Fruit fly (Drosophila melanogaster) whole organism, embryonic: ENCODE measurements around the gene nAChRalpha3.
A peak's percentile ranks its signal among the peaks of the same experiment; 100 is the strongest.

Experiments used
- Antp ChIP-seq: fragments of 200-800 bp; sonication (Bioruptor generic); optimal IDR thresholded peaks from 3 replicates; lab custom pipeline; 2016; ENCODE audit warnings: missing biosample characterization, missing genetic modification characterization
- CG10274 ChIP-seq: fragments of 200-800 bp; sonication (Bioruptor generic); optimal IDR thresholded peaks from 3 replicates; lab custom pipeline; 2017; ENCODE audit warnings: missing biosample characterization, mild to moderate bottlenecking, missing genetic modification characterization
- CG10431 ChIP-seq: fragments of 200-800 bp; sonication (Bioruptor generic); optimal IDR thresholded peaks from 3 replicates; lab custom pipeline; 2018; ENCODE audit warnings: missing biosample characterization, mild to moderate bottlenecking, missing genetic modification characterization
- CG11723 ChIP-seq: fragments of 200-800 bp; sonication (Bioruptor generic); optimal IDR thresholded peaks from 2 replicates; lab custom pipeline; 2017; ENCODE audit warnings: missing biosample characterization, mild to moderate bottlenecking, missing genetic modification characterization
- CG12155 ChIP-seq: fragments of 200-800 bp; sonication (Bioruptor generic); optimal IDR thresholded peaks from 3 replicates; lab custom pipeline; 2016; ENCODE audit warnings: missing biosample characterization, missing genetic modification characterization
- CG12219 ChIP-seq: fragments of 200-800 bp; sonication (Bioruptor generic); optimal IDR thresholded peaks from 3 replicates; lab custom pipeline; 2018; ENCODE audit warnings: missing biosample characterization, mild to moderate bottlenecking, missing genetic modification characterization
- CG12744 ChIP-seq: fragments of 200-800 bp; sonication (Bioruptor generic); optimal IDR thresholded peaks from 2 replicates; lab custom pipeline; 2016; ENCODE audit warnings: missing biosample characterization, missing genetic modification characterization
- CG12942 ChIP-seq: fragments of 200-800 bp; sonication (Bioruptor generic); optimal IDR thresholded peaks from 3 replicates; lab custom pipeline; 2016; ENCODE audit warnings: missing biosample characterization, missing genetic modification characterization
- CG13287 ChIP-seq: fragments of 200-800 bp; sonication (Bioruptor generic); IDR thresholded peaks from 2 replicates; pipeline ENCODE4 v1.3.6; 2022; ENCODE audit warnings: missing biosample characterization, missing genetic modification characterization; ENCODE audit not compliant: partially characterized antibody
- CG14441 ChIP-seq: fragments of 200-800 bp; sonication (Bioruptor generic); IDR thresholded peaks from 2 replicates; pipeline ENCODE4 v1.3.6; 2022; ENCODE audit warnings: missing biosample characterization, missing genetic modification characterization
- CG14667 ChIP-seq: fragments of 200-800 bp; sonication (Bioruptor generic); IDR thresholded peaks from 2 replicates; pipeline ENCODE4 v1.3.6; 2022; ENCODE audit warnings: missing biosample characterization, missing genetic modification characterization
- CG15073 ChIP-seq: fragments of 200-800 bp; sonication (Bioruptor generic); optimal IDR thresholded peaks from 2 replicates; lab custom pipeline; 2016; ENCODE audit warnings: missing biosample characterization, missing genetic modification characterization
- CG17612 ChIP-seq: fragments of 200-800 bp; sonication (Bioruptor generic); IDR thresholded peaks from 2 replicates; pipeline ENCODE4 v1.3.6; 2022; ENCODE audit warnings: missing biosample characterization, missing genetic modification characterization
- CG18619 ChIP-seq: fragments of 200-800 bp; sonication (Bioruptor generic); optimal IDR thresholded peaks from 3 replicates; lab custom pipeline; 2017; ENCODE audit warnings: missing biosample characterization, mild to moderate bottlenecking, missing genetic modification characterization
- CG18764 ChIP-seq: fragments of 200-800 bp; sonication (Bioruptor generic); optimal IDR thresholded peaks from 3 replicates; lab custom pipeline; 2016; ENCODE audit warnings: missing biosample characterization, missing genetic modification characterization
- CG2116 ChIP-seq: fragments of 200-800 bp; sonication (Bioruptor generic); optimal IDR thresholded peaks from 3 replicates; lab custom pipeline; 2018; ENCODE audit warnings: missing biosample characterization, mild to moderate bottlenecking, missing genetic modification characterization
- CG2202 ChIP-seq: fragments of 200-800 bp; sonication (Bioruptor generic); optimal IDR thresholded peaks from 2 replicates; lab custom pipeline; 2018; ENCODE audit warnings: missing biosample characterization, mild to moderate bottlenecking, missing genetic modification characterization
- CG30020 ChIP-seq: fragments of 200-800 bp; optimal IDR thresholded peaks from 2 replicates; lab custom pipeline; 2019; ENCODE audit warnings: missing biosample characterization, mild to moderate bottlenecking, missing genetic modification characterization, moderate library complexity
- CG3995 ChIP-seq: fragments of 200-800 bp; sonication (Bioruptor generic); optimal IDR thresholded peaks from 3 replicates; lab custom pipeline; 2016; ENCODE audit warnings: missing biosample characterization, missing genetic modification characterization
- CG4282 ChIP-seq: fragments of 200-800 bp; sonication (Bioruptor generic); optimal IDR thresholded peaks from 2 replicates; lab custom pipeline; 2016; ENCODE audit warnings: missing biosample characterization, missing genetic modification characterization
- CG5180 ChIP-seq: fragments of 200-800 bp; sonication (Bioruptor generic); optimal IDR thresholded peaks from 3 replicates; lab custom pipeline; 2017; ENCODE audit warnings: missing biosample characterization, missing genetic modification characterization, mild to moderate bottlenecking, moderate library complexity, missing genetic modification reagents
- CG6272 ChIP-seq: fragments of 200-800 bp; sonication (Bioruptor generic); IDR thresholded peaks from 2 replicates; pipeline ENCODE4 v1.3.6; 2022; ENCODE audit warnings: missing biosample characterization, missing genetic modification characterization
- CG6854 ChIP-seq: fragments of 200-800 bp; sonication (Bioruptor generic); optimal IDR thresholded peaks from 3 replicates; lab custom pipeline; 2017; ENCODE audit warnings: missing biosample characterization, mild to moderate bottlenecking, missing genetic modification characterization
- CG7372 ChIP-seq: fragments of 200-800 bp; sonication (Bioruptor generic); IDR thresholded peaks from 2 replicates; pipeline ENCODE4 v1.3.6; 2022; ENCODE audit warnings: missing biosample characterization, missing genetic modification characterization
- CG7745 ChIP-seq: fragments of 200-800 bp; sonication (Bioruptor generic); optimal IDR thresholded peaks from 2 replicates; lab custom pipeline; 2018; ENCODE audit warnings: missing biosample characterization, mild to moderate bottlenecking, missing genetic modification characterization, moderate library complexity
- CG7839 ChIP-seq: fragments of 200-800 bp; sonication (Bioruptor generic); optimal IDR thresholded peaks from 3 replicates; lab custom pipeline; 2018; ENCODE audit warnings: missing biosample characterization, mild to moderate bottlenecking, missing genetic modification characterization, moderate library complexity
- CG9876 ChIP-seq: fragments of 200-800 bp; sonication (Bioruptor generic); optimal IDR thresholded peaks from 2 replicates; lab custom pipeline; 2016; ENCODE audit warnings: missing biosample characterization, missing genetic modification characterization
- CrebB ChIP-seq: fragments of 200-800 bp; sonication (Bioruptor generic); optimal IDR thresholded peaks from 3 replicates; lab custom pipeline; 2018; ENCODE audit warnings: missing biosample characterization, mild to moderate bottlenecking, missing genetic modification characterization
- Dek ChIP-seq: fragments of 200-800 bp; sonication (Bioruptor generic); optimal IDR thresholded peaks from 3 replicates; lab custom pipeline; 2019; ENCODE audit warnings: missing biosample characterization, mild to moderate bottlenecking, missing genetic modification characterization, moderate library complexity
- HLH4C ChIP-seq: fragments of 200-800 bp; sonication (Bioruptor generic); IDR thresholded peaks from 3 replicates; pipeline ENCODE4 v1.3.6; 2022; ENCODE audit warnings: missing biosample characterization, missing genetic modification characterization; ENCODE audit not compliant: partially characterized antibody
- Neu2 ChIP-seq: fragments of 200-800 bp; sonication (Bioruptor generic); optimal IDR thresholded peaks from 3 replicates; lab custom pipeline; 2016; ENCODE audit warnings: missing biosample characterization, missing genetic modification characterization, borderline replicate concordance
- Six4 ChIP-seq: fragments of 200-800 bp; sonication (Bioruptor generic); optimal IDR thresholded peaks from 2 replicates; lab custom pipeline; 2016; ENCODE audit warnings: missing biosample characterization, missing genetic modification characterization
- ac ChIP-seq: fragments of 200-800 bp; sonication (Bioruptor generic); optimal IDR thresholded peaks from 3 replicates; lab custom pipeline; 2017; ENCODE audit warnings: missing biosample characterization, mild to moderate bottlenecking, missing genetic modification characterization
- ash1 ChIP-seq: fragments of 200-800 bp; sonication (Bioruptor generic); optimal IDR thresholded peaks from 2 replicates; lab custom pipeline; 2018; ENCODE audit warnings: missing biosample characterization, mild to moderate bottlenecking, missing genetic modification characterization
- bcd ChIP-seq: fragments of 200-800 bp; sonication (Bioruptor generic); optimal IDR thresholded peaks from 2 replicates; lab custom pipeline; 2017; ENCODE audit warnings: missing biosample characterization, mild to moderate bottlenecking, missing genetic modification characterization
- cato ChIP-seq: fragments of 200-800 bp; sonication (Bioruptor generic); optimal IDR thresholded peaks from 2 replicates; lab custom pipeline; 2016; ENCODE audit warnings: missing biosample characterization, missing genetic modification characterization, borderline replicate concordance
- dmrt99B ChIP-seq: fragments of 200-800 bp; sonication (Bioruptor generic); optimal IDR thresholded peaks from 2 replicates; lab custom pipeline; 2018; ENCODE audit warnings: missing biosample characterization, mild to moderate bottlenecking, missing genetic modification characterization, moderate library complexity
- dysf ChIP-seq: fragments of 200-800 bp; sonication (Bioruptor generic); IDR thresholded peaks from 3 replicates; pipeline ENCODE4 v1.3.6; 2022; ENCODE audit warnings: missing biosample characterization, missing genetic modification characterization
- emc ChIP-seq: fragments of 200-800 bp; sonication (Bioruptor generic); optimal IDR thresholded peaks from 2 replicates; lab custom pipeline; 2016; ENCODE audit warnings: missing biosample characterization, missing genetic modification characterization
- inv ChIP-seq: fragments of 200-800 bp; sonication (Bioruptor generic); IDR thresholded peaks from 2 replicates; pipeline ENCODE4 v1.3.6; 2022; ENCODE audit warnings: missing biosample characterization, missing genetic modification characterization; ENCODE audit not compliant: partially characterized antibody
- nerfin-2 ChIP-seq: fragments of 200-800 bp; sonication (Bioruptor generic); IDR thresholded peaks from 2 replicates; pipeline ENCODE4 v1.3.6; 2022; ENCODE audit warnings: missing biosample characterization, missing genetic modification characterization; ENCODE audit not compliant: partially characterized antibody
- p53 ChIP-seq: fragments of 200-800 bp; sonication (Bioruptor generic); optimal IDR thresholded peaks from 2 replicates; lab custom pipeline; 2016; ENCODE audit warnings: missing biosample characterization, missing genetic modification characterization
- seq ChIP-seq: fragments of 200-800 bp; sonication (Bioruptor generic); IDR thresholded peaks from 2 replicates; pipeline ENCODE4 v1.3.6; 2022; ENCODE audit warnings: missing biosample characterization, missing genetic modification characterization
- shn ChIP-seq: fragments of 200-800 bp; sonication (Bioruptor generic); optimal IDR thresholded peaks from 3 replicates; lab custom pipeline; 2016; ENCODE audit warnings: missing biosample characterization, missing genetic modification characterization
- stwl ChIP-seq: fragments of 200-800 bp; sonication (Bioruptor generic); optimal IDR thresholded peaks from 3 replicates; lab custom pipeline; 2018; ENCODE audit warnings: missing biosample characterization, mild to moderate bottlenecking, missing genetic modification characterization, moderate library complexity
- sug ChIP-seq: fragments of 200-800 bp; optimal IDR thresholded peaks from 2 replicates; lab custom pipeline; 2019; ENCODE audit warnings: missing biosample characterization, mild to moderate bottlenecking, missing genetic modification characterization, moderate library complexity
- tgo ChIP-seq: fragments of 200-800 bp; sonication (Bioruptor generic); IDR thresholded peaks from 3 replicates; pipeline ENCODE4 v1.3.6; 2022; ENCODE audit warnings: missing biosample characterization, missing genetic modification characterization
- tio ChIP-seq: fragments of 200-800 bp; sonication (Bioruptor generic); optimal IDR thresholded peaks from 2 replicates; lab custom pipeline; 2017; ENCODE audit warnings: missing biosample characterization, missing genetic modification characterization, inconsistent platforms
- trem ChIP-seq: fragments of 200-800 bp; optimal IDR thresholded peaks from 3 replicates; lab custom pipeline; 2019; ENCODE audit warnings: missing biosample characterization, mild to moderate bottlenecking, missing genetic modification characterization, moderate library complexity
- vfl ChIP-seq: fragments of 200-800 bp; sonication (Bioruptor generic); optimal IDR thresholded peaks from 2 replicates; lab custom pipeline; 2016; ENCODE audit warnings: missing biosample characterization, missing genetic modification characterization
- yki ChIP-seq: fragments of >200 bp; optimal IDR thresholded peaks from 3 replicates; lab custom pipeline; 2018

The nAChRalpha3 gene

dm6 chrX:8411532-8411960, 44.6 kb upstream of the nAChRalpha3 start, which contains the start of gene lawc:
Gene lawc, minus strand, starts transcription at chrX:8411658.
- peak; percentile 24; the same call in 1 of the 2 replicates for TF ChIP-seq CG13287
- TF ChIP-seq CG18764, result no peak
- no peak for TF ChIP-seq CG14667 (GFP tag; lab: Robert Waterston, UW)
- TF ChIP-seq Six4, result no peak
- peak; percentile 3 for TF ChIP-seq CG10274 (GFP tag; lab: Kevin White, UChicago)
- TF ChIP-seq nerfin-2 (GFP tag; lab: Robert Waterston, UW), result no peak
- no peak for TF ChIP-seq Dek
- no peak for TF ChIP-seq shn
- no peak for TF ChIP-seq CG6272 (GFP tag; lab: Robert Waterston, UW)
- no peak for TF ChIP-seq trem (tag; lab: Kevin White, UChicago)
- no peak for TF ChIP-seq CG30020 (tag; lab: Kevin White, UChicago)
- TF ChIP-seq HLH4C (GFP tag; lab: Robert Waterston, UW), result peak; percentile 13; the same call in 1 of the 3 replicates
- TF ChIP-seq yki (lab: Kevin White, UChicago), result no peak
- no peak for TF ChIP-seq Antp
- no peak; the same call in 1 of the 2 replicates for TF ChIP-seq CG14441
- no peak for TF ChIP-seq CG7372 (GFP tag; lab: Robert Waterston, UW)
- TF ChIP-seq CG4282 (GFP tag; lab: Kevin White, UChicago), result no peak
- TF ChIP-seq CG12942 (GFP tag; lab: Kevin White, UChicago), result no peak
- TF ChIP-seq Neu2 (GFP tag; lab: Kevin White, UChicago), result no peak
- TF ChIP-seq cato (GFP tag; lab: Kevin White, UChicago), result no peak
- TF ChIP-seq CG5180 (GFP tag; lab: Kevin White, UChicago), result no peak
- TF ChIP-seq CG12744, result no peak
- no peak for TF ChIP-seq CG17612 (GFP tag; lab: Robert Waterston, UW)
- peak; percentile 11 for TF ChIP-seq CG7839 (tag; lab: Kevin White, UChicago)
- no peak for TF ChIP-seq tio (GFP tag; lab: Kevin White, UChicago)
- TF ChIP-seq CG12219 (GFP tag; lab: Kevin White, UChicago), result peak; percentile 54
- TF ChIP-seq p53 (GFP tag; lab: Kevin White, UChicago), result no peak
- peak; percentile 0 for TF ChIP-seq ac (GFP tag; lab: Kevin White, UChicago)
- peak; percentile 50; the same call in 1 of the 2 replicates for TF ChIP-seq seq (GFP tag; lab: Robert Waterston, UW)
- TF ChIP-seq CG10431 (GFP tag; lab: Kevin White, UChicago), result peak; percentile 45
- no peak for TF ChIP-seq vfl
- no peak for TF ChIP-seq inv (GFP tag; lab: Robert Waterston, UW)
- TF ChIP-seq bcd, result no peak
- peak; percentile 33 for TF ChIP-seq CG18619
- no peak for TF ChIP-seq CG7745 (tag; lab: Kevin White, UChicago)
- TF ChIP-seq CG6854 (GFP tag; lab: Kevin White, UChicago), result peak; percentile 73
- no peak for TF ChIP-seq dmrt99B (tag; lab: Kevin White, UChicago)
- no peak for TF ChIP-seq CG15073 (GFP tag; lab: Kevin White, UChicago)
- TF ChIP-seq CG2202 (tag; lab: Kevin White, UChicago), result no peak
- no peak for TF ChIP-seq CG3995 (GFP tag; lab: Kevin White, UChicago)
- TF ChIP-seq stwl (tag; lab: Kevin White, UChicago), result no peak
- peak; percentile 32 for TF ChIP-seq sug (tag; lab: Kevin White, UChicago)
- TF ChIP-seq CrebB (tag; lab: Kevin White, UChicago), result peak; percentile 81
- TF ChIP-seq CG11723 (GFP tag; lab: Kevin White, UChicago), result peak; percentile 25
- TF ChIP-seq emc, result no peak
- no peak for TF ChIP-seq CG12155 (GFP tag; lab: Kevin White, UChicago)
- peak; percentile 39; the same call in 1 of the 3 replicates for TF ChIP-seq dysf (GFP tag; lab: Robert Waterston, UW)
- no peak for TF ChIP-seq CG2116 (GFP tag; lab: Kevin White, UChicago)
- no peak for TF ChIP-seq tgo
- no peak for TF ChIP-seq ash1 (GFP tag; lab: Kevin White, UChicago)
- no peak for TF ChIP-seq CG9876 (GFP tag; lab: Kevin White, UChicago)
